Worm (Caenorhabditis elegans) whole organism, L4 larva: ENCODE data around the gene scp-1.

Experiments
- F10B5.3 ChIP-seq: sonication (generic microtip); optimal IDR thresholded peaks from 2 replicates; lab custom pipeline; 2016; ENCODE audit warnings: mild to moderate bottlenecking, missing genetic modification characterization, missing compliant biosample characterization
- F26F4.8 ChIP-seq: fragments of 200-800 bp; sonication (Bioruptor generic); conservative IDR thresholded peaks from 2 replicates; pipeline ENCODE4 v1.3.6; 2022; ENCODE audit warnings: missing genetic modification characterization, missing compliant biosample characterization
- Y105C5A.15 ChIP-seq: fragments of 200-800 bp; sonication (Bioruptor generic); IDR thresholded peaks from 2 replicates; pipeline ENCODE4 v1.3.6; 2022; ENCODE audit warnings: missing genetic modification characterization, missing compliant biosample characterization
- aha-1 ChIP-seq: fragments of 150-350 bp; peaks from one replicate; lab custom pipeline; 2014; ENCODE audit warnings: missing biosample characterization, missing genetic modification characterization
- ama-1 ChIP-seq: fragments of 150-350 bp; optimal IDR thresholded peaks from 2 replicates; lab custom pipeline; 2014; ENCODE audit warnings: inconsistent platforms, mixed read lengths
- ceh-20 ChIP-seq: fragments of 200-800 bp; sonication (Bioruptor generic); IDR thresholded peaks from 2 replicates; pipeline ENCODE4 v1.3.6; 2022; ENCODE audit warnings: missing genetic modification reagents, missing genetic modification characterization, missing compliant biosample characterization
- ceh-28 ChIP-seq: fragments of 150-350 bp; optimal IDR thresholded peaks from 2 replicates; lab custom pipeline; 2014; ENCODE audit warnings: missing biosample characterization, missing genetic modification reagents, missing genetic modification characterization
- ceh-32 ChIP-seq: sonication (generic microtip); optimal IDR thresholded peaks from 2 replicates; lab custom pipeline; 2016; ENCODE audit warnings: mild to moderate bottlenecking, missing genetic modification characterization, missing compliant biosample characterization; ENCODE audit not compliant: poor library complexity
- ctbp-1 ChIP-seq: fragments of 200-800 bp; sonication (Bioruptor generic); IDR thresholded peaks from 2 replicates; pipeline ENCODE4 v1.3.6; 2022; ENCODE audit warnings: missing genetic modification reagents, missing genetic modification characterization, missing compliant biosample characterization
- daf-12 ChIP-seq: fragments of 150-350 bp; optimal IDR thresholded peaks from 2 replicates; lab custom pipeline; 2014; ENCODE audit warnings: missing biosample characterization, missing genetic modification reagents, missing genetic modification characterization
- dmd-6 ChIP-seq: fragments of 200-800 bp; sonication (Bioruptor generic); IDR thresholded peaks from 2 replicates; pipeline ENCODE4 v1.3.6; 2022; ENCODE audit warnings: missing genetic modification reagents, missing genetic modification characterization, missing compliant biosample characterization
- dpl-1 ChIP-seq: fragments of 150-350 bp; optimal IDR thresholded peaks from 2 replicates; lab custom pipeline; 2014; ENCODE audit warnings: missing biosample characterization, missing genetic modification reagents, missing genetic modification characterization
- duxl-1 ChIP-seq: sonication (generic microtip); optimal IDR thresholded peaks from 2 replicates; lab custom pipeline; 2016; ENCODE audit warnings: mild to moderate bottlenecking, missing genetic modification characterization, moderate library complexity, missing compliant biosample characterization; ENCODE audit not compliant: poor library complexity
- hif-1 ChIP-seq, 2 experiments: sonication (generic microtip); optimal IDR thresholded peaks; 2 replicates each; lab custom pipeline; 2016 to 2017; ENCODE audit warnings: missing compliant biosample characterization in 2 of 2, missing genetic modification characterization in 2 of 2, missing genetic modification reagents in 2 of 2, missing genotype in 2 of 2, mild to moderate bottlenecking in 1 of 2
- hlh-30 ChIP-seq: sonication (generic microtip); optimal IDR thresholded peaks from 2 replicates; lab custom pipeline; 2017; ENCODE audit warnings: antibody characterized with exemption, mild to moderate bottlenecking, missing genetic modification characterization, missing compliant biosample characterization; ENCODE audit not compliant: insufficient read depth
- hmg-1.1 ChIP-seq: fragments of 200-800 bp; sonication (Bioruptor generic); IDR thresholded peaks from 2 replicates; pipeline ENCODE4 v1.3.6; 2022; ENCODE audit warnings: missing genetic modification reagents, missing genetic modification characterization, missing compliant biosample characterization
- lim-7 ChIP-seq: fragments of 200-800 bp; sonication (Bioruptor generic); IDR thresholded peaks from 2 replicates; pipeline ENCODE4 v1.3.6; 2022; ENCODE audit warnings: missing genetic modification characterization, missing compliant biosample characterization
- lin-1 ChIP-seq: fragments of 200-800 bp; sonication (Bioruptor generic); IDR thresholded peaks from 2 replicates; pipeline ENCODE4 v1.3.6; 2022; ENCODE audit warnings: missing genetic modification reagents, missing genetic modification characterization, missing compliant biosample characterization
- lsy-2 ChIP-seq, 2 experiments: fragments of 150-350 bp in 1 of 2; sonication (generic microtip) in 1 of 2; optimal IDR thresholded peaks; 2 replicates each; lab custom pipeline; 2014 to 2017; ENCODE audit warnings: missing biosample characterization in 2 of 2, missing genetic modification characterization in 2 of 2
- mep-1 ChIP-seq: fragments of 150-350 bp; sonication (generic microtip); optimal IDR thresholded peaks from 3 replicates; lab custom pipeline; 2014; ENCODE audit warnings: missing biosample characterization, missing genetic modification characterization
- mes-2 ChIP-seq: sonication (generic microtip); optimal IDR thresholded peaks from 2 replicates; lab custom pipeline; 2016; ENCODE audit warnings: missing genotype, mild to moderate bottlenecking, missing genetic modification characterization, missing compliant biosample characterization; ENCODE audit not compliant: poor library complexity, severe bottlenecking
- mxl-3 ChIP-seq: fragments of 200-800 bp; sonication (Bioruptor generic); optimal IDR thresholded peaks from 2 replicates; lab custom pipeline; 2018; ENCODE audit warnings: mild to moderate bottlenecking, missing genetic modification characterization, missing compliant biosample characterization
- nhr-6 ChIP-seq: fragments of 150-350 bp; optimal IDR thresholded peaks from 2 replicates; lab custom pipeline; 2014; ENCODE audit warnings: missing biosample characterization, missing genetic modification characterization
- php-3 ChIP-seq: fragments of 200-800 bp; sonication (Bioruptor generic); IDR thresholded peaks from 2 replicates; pipeline ENCODE4 v1.3.6; 2022; ENCODE audit warnings: missing genetic modification reagents, missing genetic modification characterization, missing compliant biosample characterization
- rbr-2 ChIP-seq: sonication (generic microtip); optimal IDR thresholded peaks from 2 replicates; lab custom pipeline; 2016; ENCODE audit warnings: missing genotype, missing genetic modification characterization, missing compliant biosample characterization
- saeg-2 ChIP-seq: fragments of 200-800 bp; sonication (Bioruptor generic); IDR thresholded peaks from 2 replicates; pipeline ENCODE4 v1.3.6; 2022; ENCODE audit warnings: missing genetic modification reagents, missing genetic modification characterization, missing compliant biosample characterization
- sdz-12 ChIP-seq: fragments of 200-800 bp; sonication (Bioruptor generic); optimal IDR thresholded peaks from 2 replicates; lab custom pipeline; 2018; ENCODE audit warnings: mild to moderate bottlenecking, missing genetic modification characterization, missing compliant biosample characterization
- set-16 ChIP-seq: fragments of 200-800 bp; sonication (Bioruptor generic); IDR thresholded peaks from 2 replicates; pipeline ENCODE4 v1.3.6; 2022; ENCODE audit warnings: missing genetic modification reagents, missing genetic modification characterization, missing compliant biosample characterization
- tag-97 ChIP-seq: fragments of 200-800 bp; sonication (Bioruptor generic); IDR thresholded peaks from 2 replicates; pipeline ENCODE4 v1.3.6; 2022; ENCODE audit warnings: missing genetic modification characterization, missing compliant biosample characterization
- unc-62 ChIP-seq, 3 experiments: fragments of 150-350 bp in 1 of 3; sonication (generic microtip); optimal IDR thresholded peaks in 2 of 3; peaks in 1 of 3; 1 replicate in 1 of 3; 2 replicates in 2 of 3; lab custom pipeline; 2014 to 2017; ENCODE audit warnings: missing biosample characterization in 3 of 3, missing genetic modification characterization in 3 of 3, missing genetic modification reagents in 3 of 3, missing genotype in 1 of 3
- zfp-3 ChIP-seq: fragments of 200-800 bp; sonication (Bioruptor generic); conservative IDR thresholded peaks from 2 replicates; pipeline ENCODE4 v1.3.6; 2022; ENCODE audit warnings: missing genetic modification reagents, missing genetic modification characterization, missing compliant biosample characterization
- zip-2 ChIP-seq: fragments of 150-350 bp; optimal IDR thresholded peaks from 2 replicates; lab custom pipeline; 2014; ENCODE audit warnings: missing biosample characterization, missing genetic modification characterization
- ztf-11 ChIP-seq: fragments of 150-350 bp; optimal IDR thresholded peaks from 2 replicates; lab custom pipeline; 2014; ENCODE audit warnings: missing biosample characterization, missing genetic modification characterization

scp-1 gene

ce11 chrII:9313335-9313734 is 20.5 kb upstream of the scp-1 start:
- 0 out of 2 replicates have a peak, but pooled peaks have one; percentile 12 for TF ChIP-seq ctbp-1 (GFP tag; lab: Robert Waterston, UW)
- TF ChIP-seq ama-1 (lab: Kevin White, UChicago), result no peak

ce11 chrII:9314733-9315132 is 19.1 kb upstream of the scp-1 start:
- TF ChIP-seq lim-7 (GFP tag; lab: Robert Waterston, UW) (no peak), sdz-12 (GFP tag; lab: Kevin White, UChicago) (no peak), nhr-6 (no peak), ceh-32 (tag; lab: Kevin White, UChicago) (no peak), saeg-2 (GFP tag; lab: Robert Waterston, UW) (no peak), aha-1 (tag; lab: Kevin White, UChicago) (peak; percentile 9), set-16 (GFP tag; lab: Robert Waterston, UW) (no peak), ceh-28 (no peak)

ce11 chrII:9315692-9316091 is 18.1 kb upstream of the scp-1 start:
- TF ChIP-seq unc-62 (GFP tag; optimal IDR thresholded peaks at IDR 0.05 in 1 of 2; lab: Kevin White, UChicago) (peak in 1 of 2 experiments; percentile 97), unc-62 (tag; optimal IDR thresholded peaks at IDR 0.05; lab: Kevin White, UChicago) (no peak), hlh-30 (tag; lab: Kevin White, UChicago) (peak; percentile 6), daf-12 (tag; lab: Kevin White, UChicago) (no peak)

ce11 chrII:9316801-9317200 is 17.0 kb upstream of the scp-1 start:
- TF ChIP-seq hif-1 (tag; optimal IDR thresholded peaks at IDR 0.05; lab: Kevin White, UChicago) (no peak), aha-1 (tag; lab: Kevin White, UChicago) (peak; percentile 85)

- TF ChIP-seq aha-1 (tag; lab: Kevin White, UChicago), result peak; percentile 74
- no peak for TF ChIP-seq zfp-3 (GFP tag; lab: Robert Waterston, UW)
- peak; percentile 66 for TF ChIP-seq mes-2
- TF ChIP-seq zip-2 (tag; lab: Kevin White, UChicago), result no peak
- no peak for TF ChIP-seq hmg-1.1
- TF ChIP-seq lsy-2 (tag; optimal IDR thresholded peaks at IDR 0.05; lab: Kevin White, UChicago), result peak in 1 of 2 experiments; percentile 23
- no peak for TF ChIP-seq lim-7 (GFP tag; lab: Robert Waterston, UW)
- no peak for TF ChIP-seq lin-1
- TF ChIP-seq tag-97 (GFP tag; lab: Robert Waterston, UW), result no peak
- no peak for TF ChIP-seq mep-1 (tag; lab: Kevin White, UChicago)
- TF ChIP-seq rbr-2 (tag; lab: Kevin White, UChicago), result no peak
- TF ChIP-seq F10B5.3 (tag; lab: Kevin White, UChicago), result no peak
- no peak for TF ChIP-seq ztf-11
- TF ChIP-seq mxl-3 (GFP tag; lab: Kevin White, UChicago), result peak; percentile 26
- TF ChIP-seq dmd-6, result no peak
- no peak for TF ChIP-seq F26F4.8 (GFP tag; lab: Robert Waterston, UW)
- TF ChIP-seq duxl-1 (tag; lab: Kevin White, UChicago), result no peak
- peak; percentile 61 for TF ChIP-seq dpl-1 (GFP tag; lab: Kevin White, UChicago)
- no peak for TF ChIP-seq Y105C5A.15
- TF ChIP-seq ceh-20 (GFP tag; lab: Robert Waterston, UW), result no peak
- no peak for TF ChIP-seq php-3 (GFP tag; lab: Robert Waterston, UW)
Measured at ce11 chrII:9319058-9319915, 14.5 kb upstream of the scp-1 start, which contains the start of the genes csa-1 and wdfy-2. Gene csa-1 (minus strand): TSS chrII:9319726. Gene wdfy-2 (plus strand): TSS chrII:9319865.
